Worm (Caenorhabditis elegans): ENCODE results near the gene pyr-1.

pyr-1 gene

ce11 chrII:8703729-8704128 lies 52.8 kb downstream of the pyr-1 start, which contains the start of gene ceh-7:
Gene ceh-7, minus strand, starts transcription at chrII:8703829.
- TF ChIP-seq dao-5 (tag; optimal IDR thresholded peaks at IDR 0.05): no peak

ce11 chrII:8704413-8704874 lies 53.5 kb downstream of the pyr-1 start, which contains the start of gene prx-5:
Gene prx-5, plus strand, starts transcription at chrII:8704824.
- TF ChIP-seq him-1 (tag; optimal IDR thresholded peaks at IDR 0.05) (no peak), dao-5 (tag; optimal IDR thresholded peaks at IDR 0.05) (no peak), W03F9.2 (tag; optimal IDR thresholded peaks at IDR 0.05) (no peak)

ce11 chrII:8707024-8707423 lies 56.1 kb downstream of the pyr-1 start, which contains the start of gene cup-16:
Gene cup-16, plus strand, starts transcription at chrII:8707155.
- TF ChIP-seq W03F9.2 (tag; optimal IDR thresholded peaks at IDR 0.05) (no peak), him-1 (tag; optimal IDR thresholded peaks at IDR 0.05) (no peak), dao-5 (tag; optimal IDR thresholded peaks at IDR 0.05) (no peak)
